Worm (Caenorhabditis elegans): ENCODE results near the gene tnt-4.

tnt-4 gene

ce11 chrV:1945875-1946274 is 46.8 kb downstream of the tnt-4 start:
- TF ChIP-seq nhr-129 (tag; optimal IDR thresholded peaks at IDR 0.05) (no peak), gmeb-1 (tag; optimal IDR thresholded peaks at IDR 0.05) (no peak), zag-1 (tag; optimal IDR thresholded peaks at IDR 0.05) (no peak), nhr-77 (tag; optimal IDR thresholded peaks at IDR 0.05) (no peak), lin-11 (tag; optimal IDR thresholded peaks at IDR 0.05) (no peak), sem-4 (tag; optimal IDR thresholded peaks at IDR 0.05) (no peak), skn-1 (tag; optimal IDR thresholded peaks at IDR 0.05) (no peak), mbf-1 (tag; optimal IDR thresholded peaks at IDR 0.05) (no peak), ama-1 (optimal IDR thresholded peaks at IDR 0.05) (no peak), peb-1 (tag; optimal IDR thresholded peaks at IDR 0.05) (no peak), alr-1 (tag; optimal IDR thresholded peaks at IDR 0.05) (no peak)

DNA sequence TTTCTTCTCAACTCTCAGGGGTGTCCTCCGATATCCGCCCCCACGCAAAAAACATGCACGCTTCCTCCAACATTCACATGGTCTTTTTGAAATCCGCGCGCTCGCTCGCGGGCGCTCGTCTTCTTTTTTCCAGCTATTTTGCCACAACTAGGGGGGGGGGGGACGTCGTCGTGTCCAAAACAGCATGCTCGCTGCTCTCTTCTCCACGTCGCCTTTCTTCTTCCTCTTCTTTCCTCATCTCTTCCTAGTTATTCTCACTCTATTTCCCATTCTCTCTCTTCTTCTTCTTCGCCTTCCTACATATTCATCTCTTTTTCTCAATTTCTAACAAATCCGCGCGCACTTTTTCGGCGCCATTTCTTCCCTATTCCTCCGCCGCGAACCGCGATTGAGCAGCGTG is 49.3 kb downstream of the tnt-4 start:
- TF ChIP-seq nhr-237 (tag; optimal IDR thresholded peaks at IDR 0.05): no peak
- no peak for TF ChIP-seq sem-4 (tag; optimal IDR thresholded peaks at IDR 0.05)
- TF ChIP-seq ceh-82 (tag; optimal IDR thresholded peaks at IDR 0.05): no peak
- TF ChIP-seq skn-1 (tag; optimal IDR thresholded peaks at IDR 0.05): no peak
- TF ChIP-seq alr-1 (tag; optimal IDR thresholded peaks at IDR 0.05): no peak
- TF ChIP-seq R02D3.7 (tag; optimal IDR thresholded peaks at IDR 0.05): no peak
- TF ChIP-seq nhr-10 (tag; optimal IDR thresholded peaks at IDR 0.05): no peak
- TF ChIP-seq nhr-11 (tag; optimal IDR thresholded peaks at IDR 0.05): no peak
- peak; percentile 59 for TF ChIP-seq unc-55 (GFP tag; optimal IDR thresholded peaks at IDR 0.05)
- TF ChIP-seq ama-1 (optimal IDR thresholded peaks at IDR 0.05): no peak
- TF ChIP-seq unc-62 (GFP tag; optimal IDR thresholded peaks at IDR 0.05): no peak
- no peak for TF ChIP-seq nhr-6 (tag; optimal IDR thresholded peaks at IDR 0.05)
- TF ChIP-seq mdl-1 (tag; optimal IDR thresholded peaks at IDR 0.05): peak in 1 of 2 experiments; percentile 62
- peak; percentile 38 for TF ChIP-seq zag-1 (tag; optimal IDR thresholded peaks at IDR 0.05)
- no peak for TF ChIP-seq dmd-4 (tag; optimal IDR thresholded peaks at IDR 0.05)
- peak; percentile 28 for TF ChIP-seq nhr-129 (tag; optimal IDR thresholded peaks at IDR 0.05)
- no peak for TF ChIP-seq mbf-1 (tag; optimal IDR thresholded peaks at IDR 0.05)
- no peak for TF ChIP-seq ceh-16 (tag; optimal IDR thresholded peaks at IDR 0.05)
- TF ChIP-seq sma-9 (GFP tag; optimal IDR thresholded peaks at IDR 0.05): peak; percentile 62
- no peak for TF ChIP-seq sma-9 (tag; optimal IDR thresholded peaks at IDR 0.05)
- no peak for TF ChIP-seq unc-39 (tag; optimal IDR thresholded peaks at IDR 0.05)
- TF ChIP-seq ztf-4 (tag; optimal IDR thresholded peaks at IDR 0.05): no peak
- TF ChIP-seq mab-5 (tag; optimal IDR thresholded peaks at IDR 0.05): no peak
- TF ChIP-seq sma-3 (GFP tag; optimal IDR thresholded peaks at IDR 0.05): no peak
- TF ChIP-seq ztf-1 (GFP tag; conservative IDR thresholded peaks at IDR 0.05): no peak
- peak; percentile 69 for TF ChIP-seq F13H6.1 (tag; optimal IDR thresholded peaks at IDR 0.05)
- peak; percentile 55 for TF ChIP-seq C34F6.9 (tag; optimal IDR thresholded peaks at IDR 0.05)
- TF ChIP-seq nhr-23 (tag; optimal IDR thresholded peaks at IDR 0.05): no peak
- TF ChIP-seq elt-3 (tag; optimal IDR thresholded peaks at IDR 0.05): no peak
- TF ChIP-seq elt-1 (tag; optimal IDR thresholded peaks at IDR 0.05): no peak
- TF ChIP-seq lin-11 (tag; optimal IDR thresholded peaks at IDR 0.05): peak; percentile 52
- no peak for TF ChIP-seq egl-27 (tag; optimal IDR thresholded peaks at IDR 0.05)
- no peak for TF ChIP-seq nhr-12 (tag; optimal IDR thresholded peaks at IDR 0.05)
- TF ChIP-seq fos-1 (tag; optimal IDR thresholded peaks at IDR 0.05): no peak
- no peak for TF ChIP-seq lin-39 (tag; optimal IDR thresholded peaks at IDR 0.05)
- no peak for TF ChIP-seq gmeb-1 (tag; optimal IDR thresholded peaks at IDR 0.05)
- no peak for TF ChIP-seq snpc-4 (tag; optimal IDR thresholded peaks at IDR 0.05)
- peak; percentile 27 for TF ChIP-seq lin-13 (GFP tag; optimal IDR thresholded peaks at IDR 0.05)
- TF ChIP-seq peb-1 (tag; optimal IDR thresholded peaks at IDR 0.05): no peak
- TF ChIP-seq ZK546.5 (tag; optimal IDR thresholded peaks at IDR 0.05): no peak
- TF ChIP-seq blmp-1 (tag; optimal IDR thresholded peaks at IDR 0.05; ENCODE audit: insufficient read depth): no peak
- no peak for TF ChIP-seq nhr-77 (tag; optimal IDR thresholded peaks at IDR 0.05)
- no peak for TF ChIP-seq aly-2 (tag; optimal IDR thresholded peaks at IDR 0.05)
- TF ChIP-seq ztf-11 (tag; optimal IDR thresholded peaks at IDR 0.05): no peak
- peak in 1 of 2 experiments; percentile 34 for TF ChIP-seq lsy-2 (tag; optimal IDR thresholded peaks at IDR 0.05)
- no peak for TF ChIP-seq nhr-21 (tag; optimal IDR thresholded peaks at IDR 0.05)
- no peak for TF ChIP-seq nhr-25 (tag; optimal IDR thresholded peaks at IDR 0.05)
- TF ChIP-seq crh-2 (tag; optimal IDR thresholded peaks at IDR 0.05): peak; percentile 46
- TF ChIP-seq Y55F3AM.14 (GFP tag; optimal IDR thresholded peaks at IDR 0.05): no peak

Data from whole organism, L2 larva.